Fruit fly (Drosophila melanogaster): Measurements from ENCODE around the gene CG13924.

The CG13924 gene

DNA sequence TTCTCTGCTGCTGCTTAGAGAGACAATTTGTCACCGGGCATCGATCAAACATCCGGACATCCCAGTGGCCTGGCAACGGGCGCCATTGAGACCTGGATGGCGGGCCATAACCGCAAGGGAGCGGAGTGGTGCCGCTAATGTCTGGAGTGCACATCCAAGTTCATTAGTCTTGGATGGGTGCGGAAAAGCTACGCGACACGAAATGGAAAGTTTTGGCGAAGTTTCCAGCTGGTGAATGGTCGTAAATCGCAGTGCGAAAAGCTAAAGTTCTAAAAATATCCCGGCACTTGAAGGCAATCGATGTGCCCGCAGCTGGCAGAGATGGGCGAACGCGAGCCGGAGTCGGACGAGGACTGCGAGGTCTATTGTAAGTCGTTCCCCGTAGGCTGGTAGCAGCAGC is at the start of gene CG13924:
TSS of gene CG13924 (plus strand) at position 301 of the 400 bp plus-strand sequence.
- TF ChIP-seq CTCF (optimal IDR thresholded peaks at IDR 0.05) (no peak), CG8478 (optimal IDR thresholded peaks at IDR 0.05) (no peak)

DNA sequence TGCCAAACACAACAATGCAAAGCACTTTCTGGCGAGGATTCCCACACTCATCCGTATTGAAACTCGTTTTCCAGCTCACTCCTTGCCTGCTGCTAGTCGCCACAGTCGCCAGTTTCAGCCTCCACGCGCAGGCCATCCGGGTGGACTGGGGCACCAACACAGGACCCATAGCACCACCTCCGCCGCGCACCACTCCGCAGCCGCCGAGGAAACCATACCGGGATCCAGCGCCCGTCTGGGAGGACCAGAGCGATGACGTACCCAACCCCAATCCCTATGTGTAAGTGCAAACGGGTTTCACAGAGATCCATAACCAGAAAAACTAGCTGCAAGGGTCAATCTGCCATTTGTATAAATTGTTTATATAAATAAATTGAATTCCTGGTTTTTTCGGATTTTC is 48.7 kb upstream of the CG13924 start:
- TF ChIP-seq CG8478 (optimal IDR thresholded peaks at IDR 0.05) (no peak), CTCF (optimal IDR thresholded peaks at IDR 0.05) (no peak)

DNA sequence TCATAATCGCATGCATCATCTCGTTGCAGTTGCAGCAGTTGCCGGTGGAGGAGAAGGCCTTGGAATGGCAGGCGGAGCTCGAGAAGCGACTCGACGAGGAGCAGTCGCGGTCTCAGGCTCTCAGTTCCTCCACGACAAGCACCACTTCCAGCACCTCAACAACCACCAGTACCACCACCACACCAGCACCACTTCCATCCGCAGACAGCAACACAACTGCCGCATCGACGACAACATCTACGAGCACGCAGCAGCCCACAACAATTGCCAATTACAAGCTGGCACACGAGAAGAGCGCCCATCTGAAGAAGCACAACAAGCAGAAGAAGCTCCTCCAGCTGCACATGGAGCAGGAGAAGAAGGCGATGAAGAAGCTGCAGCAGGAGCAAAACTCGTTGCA is 47.5 kb upstream of the CG13924 start:
- TF ChIP-seq CG8478 (optimal IDR thresholded peaks at IDR 0.05) (no peak), CTCF (optimal IDR thresholded peaks at IDR 0.05) (no peak)

DNA sequence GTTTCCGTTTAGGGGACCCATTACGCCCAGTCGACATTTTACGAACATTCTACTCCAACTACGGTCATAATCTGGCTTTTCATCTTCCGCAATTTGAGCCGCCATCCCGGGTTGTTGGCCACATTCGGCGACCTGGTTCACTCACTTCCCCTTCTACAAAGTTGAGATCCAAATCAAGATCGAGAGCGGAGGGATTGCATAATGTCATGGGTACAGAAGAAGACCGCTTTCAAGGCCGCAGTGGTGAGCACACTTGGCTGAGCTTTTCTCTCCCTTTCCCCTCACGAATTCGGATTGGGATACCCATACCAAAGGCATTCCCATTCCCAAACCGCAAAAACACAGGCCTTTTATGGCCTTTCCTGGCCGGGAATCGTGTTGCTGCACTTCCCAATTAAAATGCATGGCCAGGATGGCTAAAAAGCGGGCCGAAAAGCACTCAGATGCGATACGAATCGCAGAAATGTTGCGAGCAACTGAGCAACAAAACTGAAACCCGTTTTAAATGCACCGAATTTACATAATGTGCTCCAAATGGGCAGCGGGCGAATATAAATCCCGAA is 41.9 kb upstream of the CG13924 start:
- TF ChIP-seq CTCF (optimal IDR thresholded peaks at IDR 0.05) (no peak), CG8478 (optimal IDR thresholded peaks at IDR 0.05) (no peak)

DNA sequence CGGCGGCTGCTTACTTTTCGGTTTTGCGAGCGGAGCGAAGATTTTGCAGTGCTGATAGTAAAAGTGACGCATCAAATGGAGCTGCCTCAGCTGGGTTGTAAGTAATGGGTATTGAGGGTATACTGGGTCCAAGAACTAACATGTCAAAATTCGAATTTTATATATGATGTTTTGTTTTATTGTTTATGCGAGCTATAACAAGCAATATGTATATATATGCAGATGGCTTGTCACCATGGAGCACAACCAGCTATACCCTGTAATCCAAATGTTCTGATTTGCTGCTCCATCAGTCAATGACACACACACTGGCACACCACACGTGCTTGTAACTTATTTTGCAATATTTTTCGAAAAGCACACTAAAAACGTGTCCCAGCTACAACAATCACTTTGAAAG is 40.3 kb upstream of the CG13924 start:
- TF ChIP-seq CG8478 (optimal IDR thresholded peaks at IDR 0.05) = no peak
- TF ChIP-seq CTCF (optimal IDR thresholded peaks at IDR 0.05) = no peak

DNA sequence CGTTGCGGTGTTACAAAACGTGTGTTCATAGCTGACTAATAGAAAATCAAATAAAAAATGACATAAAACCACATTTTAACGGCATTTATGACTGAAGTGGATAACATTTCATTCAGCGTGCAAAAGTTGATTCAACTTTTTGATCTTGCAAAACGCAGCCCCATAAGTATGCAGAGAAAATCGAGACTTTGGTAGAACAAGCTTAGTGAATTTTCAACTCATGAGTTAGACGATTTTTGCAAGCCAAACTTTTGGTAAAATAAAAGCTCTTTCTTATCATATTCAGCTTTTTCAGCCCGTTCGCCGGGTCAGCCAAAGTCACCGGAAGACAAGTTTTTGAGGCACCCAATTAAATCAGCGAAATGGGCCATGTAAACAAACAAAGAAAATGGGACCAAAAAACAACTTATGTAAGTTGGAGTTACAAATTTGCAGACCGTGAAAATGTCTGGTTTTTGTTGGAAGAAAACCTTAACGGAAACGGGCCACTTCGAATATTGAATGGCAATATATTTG is 38.0 kb upstream of the CG13924 start, which contains the start of gene Cpr62Ba:
TSS of gene Cpr62Ba (minus strand) at position 31 of the 516 bp plus-strand sequence.
- TF ChIP-seq CG8478 (optimal IDR thresholded peaks at IDR 0.05) (no peak), CTCF (optimal IDR thresholded peaks at IDR 0.05) (no peak)

DNA sequence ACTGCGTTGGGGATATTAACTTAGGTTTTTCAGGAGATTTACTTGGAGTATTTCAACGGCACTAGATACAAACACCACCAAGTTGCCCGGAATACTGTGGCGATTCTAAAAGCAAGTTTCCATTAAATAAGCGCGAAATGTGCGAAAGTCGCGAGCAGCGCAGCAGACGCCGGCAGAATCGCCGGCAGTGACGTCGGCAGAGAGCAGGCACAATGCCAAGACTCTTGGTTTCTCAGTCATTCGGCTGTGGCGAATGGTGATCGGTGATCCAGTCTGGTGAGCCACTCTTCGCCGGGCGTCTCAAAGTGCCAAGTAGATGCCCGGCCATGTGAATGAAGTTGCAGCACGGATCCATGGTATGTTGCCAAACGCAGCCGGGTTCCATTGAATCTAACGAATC is 34.8 kb upstream of the CG13924 start, which contains the start of gene Cpr62Bb:
TSS of gene Cpr62Bb (minus strand) at position 101 of the 400 bp plus-strand sequence.
- TF ChIP-seq CG8478 (optimal IDR thresholded peaks at IDR 0.05) (no peak), CTCF (optimal IDR thresholded peaks at IDR 0.05) (no peak)

DNA sequence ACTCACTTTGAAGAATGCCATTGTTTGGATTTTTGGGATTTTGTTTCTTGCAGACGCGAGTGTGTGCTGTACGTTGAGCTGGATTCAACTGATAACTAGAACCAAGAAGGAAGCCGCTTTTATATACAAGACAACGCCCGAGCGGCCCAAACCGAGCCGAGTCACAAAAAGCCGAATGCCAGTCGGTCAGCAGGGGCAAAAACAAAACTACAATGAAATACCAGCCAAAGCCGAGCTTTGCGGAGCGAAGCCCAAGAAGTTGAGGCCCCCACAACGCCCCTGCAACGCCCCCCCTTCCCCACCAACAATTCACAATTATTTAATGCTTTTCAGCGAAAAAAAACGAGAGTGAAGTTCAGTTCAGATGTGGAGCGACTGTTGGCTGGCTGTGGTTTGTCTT is 27.8 kb upstream of the CG13924 start, which contains the start of gene Cpr62Bc:
TSS of gene Cpr62Bc (minus strand) at position 101 of the 400 bp plus-strand sequence.
- no peak for TF ChIP-seq CG8478 (optimal IDR thresholded peaks at IDR 0.05)
- TF ChIP-seq CTCF (optimal IDR thresholded peaks at IDR 0.05) = no peak

DNA sequence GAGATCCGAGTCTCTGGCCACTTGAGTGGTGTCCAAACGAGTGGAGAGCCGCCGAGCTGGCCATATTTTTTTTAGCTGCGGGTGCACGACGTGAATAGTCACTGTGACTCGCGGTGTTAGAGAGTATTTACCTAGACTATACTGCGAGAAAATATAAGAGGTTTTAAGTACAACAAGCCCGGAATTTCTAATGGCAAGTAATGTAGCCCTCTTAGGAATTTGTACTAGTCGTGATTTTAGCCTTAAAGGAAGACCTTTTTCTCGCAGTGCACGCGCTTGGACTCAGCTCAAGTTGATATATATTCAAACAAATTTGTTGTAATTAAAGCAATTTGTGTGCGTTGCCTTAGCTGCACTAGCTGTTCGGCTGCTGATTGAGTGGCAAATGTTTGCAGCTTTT is 25.2 kb upstream of the CG13924 start:
- TF ChIP-seq CG8478 (optimal IDR thresholded peaks at IDR 0.05) = no peak
- TF ChIP-seq CTCF (optimal IDR thresholded peaks at IDR 0.05) = no peak

DNA sequence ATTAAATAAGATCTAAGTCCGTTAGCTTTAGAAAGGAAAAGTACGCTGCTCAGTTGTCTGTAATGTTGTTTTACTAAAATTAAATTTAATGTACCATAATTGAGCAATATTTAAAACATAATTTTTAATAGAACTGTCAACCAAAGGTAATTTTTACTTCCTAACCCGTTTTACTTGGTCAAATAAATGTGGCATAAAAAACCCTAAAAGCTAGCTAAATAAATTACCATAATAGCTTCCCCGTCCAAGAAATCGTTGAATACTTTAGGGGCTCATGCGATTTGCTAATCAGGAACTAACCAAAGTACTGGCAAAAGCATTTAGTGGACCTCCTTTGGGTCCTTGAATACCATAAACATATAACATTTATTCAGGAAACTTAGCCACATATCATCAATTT is 19.3 kb upstream of the CG13924 start:
- TF ChIP-seq CG8478 (optimal IDR thresholded peaks at IDR 0.05) (no peak), CTCF (optimal IDR thresholded peaks at IDR 0.05) (no peak)

DNA sequence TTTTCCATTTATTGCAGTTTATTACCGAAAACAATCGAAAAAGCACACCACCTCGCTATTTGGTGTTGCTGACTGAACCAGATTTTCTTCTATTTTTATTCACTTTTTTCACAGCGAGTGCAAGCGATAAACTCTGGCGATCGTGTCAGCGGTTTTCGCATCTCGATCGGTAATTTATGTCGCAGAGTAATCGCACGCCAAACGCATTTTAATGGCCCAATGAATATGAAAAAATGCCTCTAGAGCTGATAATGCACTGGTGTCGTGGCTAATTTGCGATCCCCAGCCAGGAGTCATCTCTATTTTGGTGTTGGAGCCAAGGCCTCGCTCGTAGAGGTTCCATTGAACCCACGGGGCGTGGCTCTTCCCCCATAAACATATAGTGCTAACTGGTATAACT is 16.5 kb upstream of the CG13924 start:
- TF ChIP-seq CTCF (optimal IDR thresholded peaks at IDR 0.05) = no peak
- no peak for TF ChIP-seq CG8478 (optimal IDR thresholded peaks at IDR 0.05)

DNA sequence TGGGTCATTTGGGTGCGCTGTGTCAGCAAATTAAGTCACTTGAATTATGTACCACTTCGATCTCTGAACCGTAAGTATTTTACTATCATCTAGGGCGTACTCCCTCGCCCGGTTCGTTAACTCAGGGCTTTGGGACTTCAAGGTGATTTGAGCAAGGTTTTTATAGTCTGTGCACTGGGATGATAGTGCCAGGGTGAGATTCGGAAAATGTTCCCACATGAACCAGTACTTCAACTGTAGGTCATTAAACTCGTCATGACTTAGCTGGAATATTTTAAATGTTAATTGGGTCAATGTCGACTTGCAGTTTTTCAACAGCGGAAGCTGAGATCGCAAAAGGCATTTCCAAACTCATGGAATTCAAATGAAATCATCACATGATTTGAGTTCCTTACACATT is 14.3 kb upstream of the CG13924 start, which contains the start of gene CNMa:
TSS of gene CNMa (minus strand) at position 101 of the 400 bp plus-strand sequence.
- no peak for TF ChIP-seq CG8478 (optimal IDR thresholded peaks at IDR 0.05)
- no peak for TF ChIP-seq CTCF (optimal IDR thresholded peaks at IDR 0.05)

DNA sequence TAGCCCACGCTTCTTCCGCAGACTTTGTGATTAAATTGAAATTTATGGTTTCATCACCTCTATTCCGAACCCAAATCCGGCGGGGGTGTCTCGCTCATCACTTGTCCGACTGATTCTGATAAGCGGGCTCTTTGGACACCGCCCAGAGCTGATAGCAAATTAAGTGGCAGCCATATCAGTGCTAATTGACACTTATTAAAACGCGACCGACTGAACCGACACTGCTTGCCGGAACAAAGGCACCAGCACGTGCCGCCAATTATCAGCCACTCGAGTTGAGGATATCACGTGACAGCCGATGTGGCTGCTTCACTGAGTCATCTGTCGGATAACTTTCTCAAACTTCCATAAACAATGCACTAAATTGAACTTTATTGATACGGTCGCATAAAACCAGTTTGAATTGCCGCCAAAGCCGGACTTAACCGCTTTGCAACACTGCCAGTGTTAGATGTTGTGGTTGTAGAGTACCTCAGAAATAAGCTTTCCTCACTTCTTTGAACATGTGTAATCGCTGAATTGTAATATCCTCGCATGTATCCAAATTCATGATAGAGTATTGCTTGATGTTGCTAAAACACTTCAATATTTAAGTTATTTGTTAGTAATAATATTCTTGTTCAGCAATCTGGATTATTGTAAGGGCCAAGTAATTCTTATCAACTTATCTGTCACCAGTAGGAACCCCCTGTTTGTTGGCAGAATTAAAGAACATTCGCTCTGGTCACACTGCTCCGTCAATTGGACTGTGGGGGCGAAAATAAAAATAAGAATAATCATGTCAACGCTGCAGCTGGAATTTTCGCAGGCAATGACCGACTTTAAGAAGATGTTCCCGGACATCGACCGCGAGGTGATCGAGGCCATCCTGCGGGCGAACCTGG is 13.1 kb upstream of the CG13924 start, which contains the start of gene CG12024:
TSS of gene CG12024 (plus strand) at position 699 of the 884 bp plus-strand sequence.
- no peak for TF ChIP-seq CTCF (optimal IDR thresholded peaks at IDR 0.05)
- no peak for TF ChIP-seq CG8478 (optimal IDR thresholded peaks at IDR 0.05)

DNA sequence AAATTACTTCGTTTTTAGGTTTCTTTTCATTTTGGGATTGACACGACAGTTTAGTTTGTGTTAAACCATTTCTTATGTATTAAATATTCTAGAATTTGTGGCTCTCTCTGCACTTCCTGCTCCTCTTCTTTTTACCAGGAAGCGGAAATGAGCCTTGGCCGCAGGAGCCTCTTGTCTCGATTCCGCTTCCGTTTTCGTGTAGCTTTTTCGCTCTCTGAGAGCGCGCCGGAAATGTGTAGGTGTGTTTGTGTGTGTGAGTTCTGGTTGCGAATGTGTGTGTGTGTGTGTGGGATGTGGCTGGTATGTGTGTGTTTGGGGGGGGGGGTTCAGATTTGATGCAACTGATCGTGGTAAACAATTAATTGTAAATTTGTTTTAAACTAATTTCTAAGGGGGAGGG is 10.3 kb upstream of the CG13924 start:
- no peak for TF ChIP-seq CTCF (optimal IDR thresholded peaks at IDR 0.05)
- TF ChIP-seq CG8478 (optimal IDR thresholded peaks at IDR 0.05) = no peak

DNA sequence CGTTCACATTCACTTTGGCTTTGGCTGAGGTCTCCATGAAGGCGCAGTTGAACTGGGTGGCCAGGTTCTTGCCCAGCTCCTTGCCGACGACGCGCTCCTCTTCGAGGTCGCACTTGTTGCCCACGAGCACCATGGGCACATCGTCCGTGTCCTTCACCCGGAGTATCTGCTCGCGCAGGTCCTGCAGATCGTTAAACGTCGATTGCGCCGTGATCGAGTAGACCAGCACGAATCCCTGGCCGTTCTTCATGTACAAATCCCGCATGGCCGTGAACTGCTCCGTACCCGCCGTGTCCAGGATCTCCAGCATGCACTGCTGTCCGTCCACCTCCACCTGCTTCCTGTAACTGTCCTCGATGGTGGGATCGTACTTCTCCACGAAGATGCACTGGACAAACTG is 9.1 kb upstream of the CG13924 start:
- TF ChIP-seq CTCF (optimal IDR thresholded peaks at IDR 0.05) = no peak
- no peak for TF ChIP-seq CG8478 (optimal IDR thresholded peaks at IDR 0.05)

DNA sequence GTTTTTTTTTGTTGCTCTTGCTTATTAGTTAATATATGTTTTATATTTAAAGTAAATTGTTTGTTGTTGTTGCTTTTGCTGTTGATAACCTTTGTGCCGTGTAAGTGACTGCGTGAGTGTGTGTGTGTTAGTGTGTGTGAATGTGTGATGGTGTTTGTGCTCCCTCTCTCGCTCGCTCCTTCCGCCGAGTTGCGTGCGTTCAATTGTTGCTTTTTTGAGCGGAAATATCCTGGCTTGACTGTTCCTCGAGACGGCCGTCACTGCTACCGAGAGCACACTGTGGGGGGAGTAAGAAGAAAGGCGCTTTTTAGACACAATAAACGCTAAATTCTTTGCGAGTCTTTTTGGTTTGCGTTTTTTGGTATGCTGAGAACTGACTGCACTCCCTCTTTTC is 8.4 kb upstream of the CG13924 start:
- no peak for TF ChIP-seq CTCF (optimal IDR thresholded peaks at IDR 0.05)
- TF ChIP-seq CG8478 (optimal IDR thresholded peaks at IDR 0.05) = no peak
